Fruit fly (Drosophila melanogaster): ENCODE measurements around the gene CG42824.

- TF ChIP-seq CG9705 (GFP tag; optimal IDR thresholded peaks at IDR 0.05) (no peak), psq (GFP tag; optimal IDR thresholded peaks at IDR 0.05) (no peak), usp (GFP tag; optimal IDR thresholded peaks at IDR 0.05) (no peak), Vsx2 (GFP tag; optimal IDR thresholded peaks at IDR 0.05; ENCODE audit: partially characterized antibody) (no peak), dmrt93B (GFP tag; optimal IDR thresholded peaks at IDR 0.05) (no peak), HLH106 (tag; optimal IDR thresholded peaks at IDR 0.05) (no peak), h (GFP tag; optimal IDR thresholded peaks at IDR 0.05) (no peak), ey (GFP tag; optimal IDR thresholded peaks at IDR 0.05) (no peak), Mio (GFP tag; optimal IDR thresholded peaks at IDR 0.05) (no peak), lola (GFP tag; optimal IDR thresholded peaks at IDR 0.05) (no peak), N (GFP tag; optimal IDR thresholded peaks at IDR 0.05) (no peak), Dfd (GFP tag; optimal IDR thresholded peaks at IDR 0.05) (no peak), brk (GFP tag; optimal IDR thresholded peaks at IDR 0.05) (no peak)
These were observed 6.3 kb upstream of the CG42824 start, which contains the start of gene CG42821 for dm6 chr3R:17412458-17413127.
